Fruit fly (Drosophila melanogaster): ENCODE measurements around the gene Osi5.

Osi5 gene

DNA sequence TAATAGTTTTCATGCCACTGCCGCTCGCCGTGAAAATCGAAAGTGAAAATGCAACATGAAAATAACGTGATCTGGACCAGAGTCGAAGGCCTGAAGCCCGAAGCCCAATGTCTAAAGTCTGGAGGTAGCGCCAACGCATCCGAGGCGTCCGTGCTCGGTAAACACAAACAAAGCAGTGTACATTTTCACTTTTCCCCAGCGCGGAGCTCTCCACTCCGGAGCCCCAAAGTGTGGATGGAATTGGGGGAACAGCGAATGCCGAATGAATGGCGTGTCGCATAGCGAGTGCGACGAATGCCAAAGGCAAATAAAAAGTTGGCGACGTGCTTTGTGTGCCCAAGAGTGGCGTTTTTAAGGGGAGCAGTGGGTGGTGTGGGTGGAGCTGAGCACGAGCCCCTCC, 24.3 kb upstream of the Osi5 start (continued):
- no peak for TF ChIP-seq knrl (GFP tag; IDR thresholded peaks at IDR 0.05; ENCODE audit: partially characterized antibody)
- TF ChIP-seq fd102C (GFP tag; optimal IDR thresholded peaks at IDR 0.05), result no peak
- peak; percentile 33; the same call in 1 of the 2 replicates for TF ChIP-seq ttk (GFP tag; IDR thresholded peaks at IDR 0.05)
- TF ChIP-seq CG10209 (GFP tag; optimal IDR thresholded peaks at IDR 0.05), result no peak
- no peak for TF ChIP-seq CG6689 (GFP tag; IDR thresholded peaks at IDR 0.05)
- no peak for TF ChIP-seq gcm2 (GFP tag; optimal IDR thresholded peaks at IDR 0.05)
- TF ChIP-seq nmo (GFP tag; optimal IDR thresholded peaks at IDR 0.05), result no peak
- no peak for TF ChIP-seq CG8478 (optimal IDR thresholded peaks at IDR 0.05)
- no peak for TF ChIP-seq Dp (GFP tag; optimal IDR thresholded peaks at IDR 0.05)
- TF ChIP-seq Adf1 (GFP tag; IDR thresholded peaks at IDR 0.05), result no peak
- peak; percentile 4 for TF ChIP-seq CG15601 (tag; optimal IDR thresholded peaks at IDR 0.05)
- TF ChIP-seq Atf3 (GFP tag; optimal IDR thresholded peaks at IDR 0.05), result no peak
- TF ChIP-seq nau (GFP tag; optimal IDR thresholded peaks at IDR 0.05), result no peak
- TF ChIP-seq CG5180 (GFP tag; optimal IDR thresholded peaks at IDR 0.05), result no peak
- TF ChIP-seq HmgD (GFP tag; optimal IDR thresholded peaks at IDR 0.05), result no peak
- TF ChIP-seq CG42726 (GFP tag; IDR thresholded peaks at IDR 0.05; ENCODE audit: partially characterized antibody), result no peak
- TF ChIP-seq CG32772 (GFP tag; IDR thresholded peaks at IDR 0.05), result no peak
- no peak for TF ChIP-seq Ada2b (GFP tag; IDR thresholded peaks at IDR 0.05)
- no peak for TF ChIP-seq sc (optimal IDR thresholded peaks at IDR 0.05)
- no peak for TF ChIP-seq sc (GFP tag; optimal IDR thresholded peaks at IDR 0.05)
- 0 out of 3 replicates have a peak, but pooled peaks have one; percentile 22 for TF ChIP-seq CG2889 (GFP tag; IDR thresholded peaks at IDR 0.05)
- TF ChIP-seq CG31224 (GFP tag; IDR thresholded peaks at IDR 0.05), result no peak
- no peak for TF ChIP-seq hth (optimal IDR thresholded peaks at IDR 0.05)
- no peak for TF ChIP-seq Dad (GFP tag; optimal IDR thresholded peaks at IDR 0.05)
- no peak for TF ChIP-seq schlank (tag; optimal IDR thresholded peaks at IDR 0.05)
- no peak for TF ChIP-seq Ets97D (GFP tag; optimal IDR thresholded peaks at IDR 0.05)
- no peak for TF ChIP-seq CG11695 (GFP tag; IDR thresholded peaks at IDR 0.05)
- 0 out of 3 replicates have a peak, but pooled peaks have one; percentile 23 for TF ChIP-seq zfh1 (GFP tag; IDR thresholded peaks at IDR 0.05)
- no peak for TF ChIP-seq bcd (GFP tag; optimal IDR thresholded peaks at IDR 0.05)
- TF ChIP-seq ato (GFP tag; IDR thresholded peaks at IDR 0.05; ENCODE audit: partially characterized antibody), result no peak
- TF ChIP-seq Sin3A (optimal IDR thresholded peaks at IDR 0.05), result no peak
- TF ChIP-seq sug (tag; optimal IDR thresholded peaks at IDR 0.05), result no peak
- TF ChIP-seq CG14860 (GFP tag; IDR thresholded peaks at IDR 0.05; ENCODE audit: partially characterized antibody), result no peak
- no peak for TF ChIP-seq yki (optimal IDR thresholded peaks at IDR 0.05)
- no peak for TF ChIP-seq wor (GFP tag; IDR thresholded peaks at IDR 0.05)
- no peak for TF ChIP-seq stwl (tag; optimal IDR thresholded peaks at IDR 0.05)
- no peak for TF ChIP-seq Spps (tag; optimal IDR thresholded peaks at IDR 0.05)
- TF ChIP-seq ro (GFP tag; IDR thresholded peaks at IDR 0.05), result no peak
- TF ChIP-seq fd96Cb (tag; optimal IDR thresholded peaks at IDR 0.05), result no peak
- no peak for TF ChIP-seq CG11093 (GFP tag; IDR thresholded peaks at IDR 0.05)
- TF ChIP-seq CG14965 (GFP tag; optimal IDR thresholded peaks at IDR 0.05; ENCODE audit: borderline replicate concordance), result no peak
- no peak for TF ChIP-seq CG18262 (tag; optimal IDR thresholded peaks at IDR 0.05)
- TF ChIP-seq sim (GFP tag; IDR thresholded peaks at IDR 0.05), result no peak
- no peak for TF ChIP-seq ac (GFP tag; optimal IDR thresholded peaks at IDR 0.05)
- TF ChIP-seq CG7372 (GFP tag; IDR thresholded peaks at IDR 0.05), result no peak
- TF ChIP-seq Stat92E (GFP tag; optimal IDR thresholded peaks at IDR 0.05), result no peak
- TF ChIP-seq Trl (optimal IDR thresholded peaks at IDR 0.05), result no peak
- no peak for TF ChIP-seq Trl (GFP tag; optimal IDR thresholded peaks at IDR 0.05)
- TF ChIP-seq Sry-δ (GFP tag; optimal IDR thresholded peaks at IDR 0.05), result no peak
- no peak for TF ChIP-seq Lhr (GFP tag; optimal IDR thresholded peaks at IDR 0.05)
- no peak for TF ChIP-seq Lim3 (GFP tag; IDR thresholded peaks at IDR 0.05)
- TF ChIP-seq CG7357 (GFP tag; IDR thresholded peaks at IDR 0.05), result 0 out of 3 replicates have a peak, but pooled peaks have one; percentile 24
- TF ChIP-seq CG12744 (GFP tag; optimal IDR thresholded peaks at IDR 0.05), result no peak
- TF ChIP-seq mam (GFP tag; optimal IDR thresholded peaks at IDR 0.05), result no peak

Measured in whole organism, embryonic.